Worm (Caenorhabditis elegans): Measurements from ENCODE around the gene Y67H2A.10.

DNA sequence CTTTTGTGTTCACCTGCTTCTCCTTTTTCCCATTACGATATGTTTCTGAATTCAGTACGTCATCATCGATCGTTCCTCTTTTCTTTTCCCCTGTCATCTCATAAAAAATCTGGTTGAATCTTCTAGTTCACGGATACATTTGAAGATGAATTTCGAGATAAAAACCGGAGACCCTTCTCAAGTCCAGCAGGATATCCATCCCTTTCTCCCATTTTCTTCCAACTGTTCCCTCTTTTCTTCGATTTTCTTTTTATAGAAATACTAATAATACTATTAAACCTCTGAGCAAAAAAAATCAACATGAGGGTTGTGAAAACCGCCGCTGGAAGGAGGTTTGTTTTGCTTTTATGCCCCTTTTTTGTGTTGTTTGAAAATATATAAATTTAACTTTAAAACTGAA, 33.4 kb downstream of the Y67H2A.10 start, which contains the start of gene bus-12:
- TF ChIP-seq mab-5 (tag; optimal IDR thresholded peaks at IDR 0.05): no peak
- no peak for TF ChIP-seq nhr-237 (tag; optimal IDR thresholded peaks at IDR 0.05)
- TF ChIP-seq lin-13 (tag; optimal IDR thresholded peaks at IDR 0.05): no peak

Measured in whole organism, mixed stage, embryonic.